Fruit fly (Drosophila melanogaster): ENCODE results near the gene Ipp.

Gene Ipp

dm6 chr3R:13941390-13941789, 17.2 kb upstream of the Ipp start:
- TF ChIP-seq Sp1 (GFP tag; optimal IDR thresholded peaks at IDR 0.05) (peak; percentile 64), dmrt93B (GFP tag; optimal IDR thresholded peaks at IDR 0.05) (peak; percentile 50), br (GFP tag; optimal IDR thresholded peaks at IDR 0.05) (peak; percentile 20), Dfd (GFP tag; optimal IDR thresholded peaks at IDR 0.05) (no peak), Abd-B (GFP tag; optimal IDR thresholded peaks at IDR 0.05) (no peak), psq (GFP tag; optimal IDR thresholded peaks at IDR 0.05) (peak; percentile 28), h (GFP tag; optimal IDR thresholded peaks at IDR 0.05) (peak; percentile 65), fru (GFP tag; optimal IDR thresholded peaks at IDR 0.05) (peak; percentile 63), Mio (GFP tag; optimal IDR thresholded peaks at IDR 0.05) (no peak), Dif (GFP tag; optimal IDR thresholded peaks at IDR 0.05; ENCODE audit: partially characterized antibody) (no peak), HLH106 (tag; optimal IDR thresholded peaks at IDR 0.05) (peak; percentile 65), tai (GFP tag; optimal IDR thresholded peaks at IDR 0.05) (peak; percentile 6), brk (GFP tag; optimal IDR thresholded peaks at IDR 0.05) (peak; percentile 17), sage (GFP tag; optimal IDR thresholded peaks at IDR 0.05) (peak; percentile 4), foxo (GFP tag; optimal IDR thresholded peaks at IDR 0.05) (peak in 1 of 2 experiments; percentile 70), CrebA (GFP tag; optimal IDR thresholded peaks at IDR 0.05; ENCODE audit: borderline replicate concordance) (no peak), woc (GFP tag; optimal IDR thresholded peaks at IDR 0.05) (peak; percentile 29), CG9705 (GFP tag; optimal IDR thresholded peaks at IDR 0.05) (peak; percentile 22), ey (GFP tag; optimal IDR thresholded peaks at IDR 0.05) (peak; percentile 45), rgr (GFP tag; optimal IDR thresholded peaks at IDR 0.05) (peak; percentile 52), usp (GFP tag; optimal IDR thresholded peaks at IDR 0.05) (no peak), OdsH (GFP tag; optimal IDR thresholded peaks at IDR 0.05) (peak; percentile 59), CG32264 (GFP tag; optimal IDR thresholded peaks at IDR 0.05) (no peak), GATAd (GFP tag; optimal IDR thresholded peaks at IDR 0.05) (no peak)

dm6 chr3R:13943360-13943759, 15.2 kb upstream of the Ipp start, which contains the start of gene Art9:
Gene Art9, minus strand, starts transcription at chr3R:13943460.
- TF ChIP-seq HLH106 (tag; optimal IDR thresholded peaks at IDR 0.05) (no peak), lola (GFP tag; optimal IDR thresholded peaks at IDR 0.05) (no peak), N (GFP tag; optimal IDR thresholded peaks at IDR 0.05) (no peak), h (GFP tag; optimal IDR thresholded peaks at IDR 0.05) (no peak), OdsH (GFP tag; optimal IDR thresholded peaks at IDR 0.05) (no peak), sv (GFP tag; optimal IDR thresholded peaks at IDR 0.05) (no peak), Dif (GFP tag; optimal IDR thresholded peaks at IDR 0.05; ENCODE audit: partially characterized antibody) (no peak)

dm6 chr3R:13945712-13946111, 12.9 kb upstream of the Ipp start, which contains the start of gene Art6:
Gene Art6, minus strand, starts transcription at chr3R:13945812.
- no peak for TF ChIP-seq Abd-B (GFP tag; optimal IDR thresholded peaks at IDR 0.05)
- TF ChIP-seq br (GFP tag; optimal IDR thresholded peaks at IDR 0.05) = no peak
- no peak for TF ChIP-seq Hr83 (GFP tag; optimal IDR thresholded peaks at IDR 0.05; ENCODE audit: poor library complexity, severe bottlenecking)
- TF ChIP-seq dsf (GFP tag; optimal IDR thresholded peaks at IDR 0.05; ENCODE audit: borderline replicate concordance) = no peak
- no peak for TF ChIP-seq usp (GFP tag; optimal IDR thresholded peaks at IDR 0.05)
- no peak for TF ChIP-seq psq (GFP tag; optimal IDR thresholded peaks at IDR 0.05)

dm6 chr3R:13946117-13946516, 12.5 kb upstream of the Ipp start:
- no peak for TF ChIP-seq lola (GFP tag; optimal IDR thresholded peaks at IDR 0.05)
- no peak for TF ChIP-seq HLH106 (tag; optimal IDR thresholded peaks at IDR 0.05)
- no peak for TF ChIP-seq h (GFP tag; optimal IDR thresholded peaks at IDR 0.05)

- TF ChIP-seq pan (optimal IDR thresholded peaks at IDR 0.05) (no peak), Abd-B (GFP tag; optimal IDR thresholded peaks at IDR 0.05) (no peak), psq (GFP tag; optimal IDR thresholded peaks at IDR 0.05) (no peak), sage (GFP tag; optimal IDR thresholded peaks at IDR 0.05) (no peak), OdsH (GFP tag; optimal IDR thresholded peaks at IDR 0.05) (no peak), Hr78 (GFP tag; optimal IDR thresholded peaks at IDR 0.05) (no peak), ey (GFP tag; optimal IDR thresholded peaks at IDR 0.05) (no peak), Hnf4 (GFP tag; optimal IDR thresholded peaks at IDR 0.05) (no peak), woc (GFP tag; optimal IDR thresholded peaks at IDR 0.05) (no peak)
Measured at dm6 chr3R:13947415-13947814, 11.2 kb upstream of the Ipp start.
